Worm (Caenorhabditis elegans) whole organism, midembryonic: ENCODE data around the gene W08G11.1.
"Not testable (repeated sequence)": the region's sequence is repeated elsewhere in the genome, so short reads cannot be mapped to it uniquely, and the experiment has no call there.

Experiments used
- T22C8.4 ChIP-seq: fragments of 200-800 bp; sonication (Bioruptor generic); IDR thresholded peaks from 2 replicates; pipeline ENCODE4 v1.3.6; 2022; ENCODE audit warnings: missing genetic modification characterization, missing compliant biosample characterization
- cog-1 ChIP-seq: sonication (generic microtip); optimal IDR thresholded peaks from 2 replicates; lab custom pipeline; 2016; ENCODE audit warnings: missing genetic modification characterization, missing compliant biosample characterization
- flt-1 ChIP-seq: fragments of 200-800 bp; sonication (Bioruptor generic); IDR thresholded peaks from 2 replicates; pipeline ENCODE4 v1.3.6; 2022; ENCODE audit warnings: missing genetic modification characterization, missing compliant biosample characterization
- klf-2 ChIP-seq: fragments of 200-800 bp; sonication (Bioruptor generic); conservative IDR thresholded peaks from 2 replicates; pipeline ENCODE4 v1.3.6; 2022; ENCODE audit warnings: missing genetic modification reagents, missing genetic modification characterization, missing compliant biosample characterization
- med-1 ChIP-seq: sonication (generic microtip); optimal IDR thresholded peaks from 2 replicates; lab custom pipeline; 2017; ENCODE audit warnings: missing genetic modification characterization, mild to moderate bottlenecking, missing compliant biosample characterization, antibody characterized with exemption, missing genetic modification reagents; ENCODE audit not compliant: insufficient read depth
- ref-1 ChIP-seq: fragments of 200-800 bp; sonication (Bioruptor generic); conservative IDR thresholded peaks from 2 replicates; pipeline ENCODE4 v1.3.6; 2022; ENCODE audit warnings: missing genetic modification reagents, missing genetic modification characterization, missing compliant biosample characterization
- tab-1 ChIP-seq: fragments of 200-800 bp; sonication (Bioruptor generic); IDR thresholded peaks from 2 replicates; pipeline ENCODE4 v1.3.6; 2022; ENCODE audit warnings: missing genetic modification characterization, missing compliant biosample characterization
- ztf-23 ChIP-seq: fragments of 200-800 bp; sonication (Bioruptor generic); IDR thresholded peaks from 2 replicates; pipeline ENCODE4 v1.3.6; 2022; ENCODE audit warnings: missing genetic modification reagents, missing genetic modification characterization, missing compliant biosample characterization
- ztf-29 ChIP-seq: fragments of 200-800 bp; sonication (Bioruptor generic); IDR thresholded peaks from 2 replicates; pipeline ENCODE4 v1.3.6; 2022; ENCODE audit warnings: missing genetic modification reagents, missing genetic modification characterization, missing compliant biosample characterization

W08G11.1 gene

ce11 chrV:16368143-16368542 is 21.3 kb downstream of the W08G11.1 start:
- no peak for TF ChIP-seq med-1 (GFP tag; lab: Kevin White, UChicago)
- no peak for TF ChIP-seq ztf-23 (GFP tag; lab: Robert Waterston, UW)
- peak; percentile 53; the same call in 1 of the 2 replicates for TF ChIP-seq T22C8.4 (GFP tag; lab: Robert Waterston, UW)

ce11 chrV:16370039-16370438 is 23.2 kb downstream of the W08G11.1 start:
- peak; percentile 90 for TF ChIP-seq flt-1 (GFP tag; lab: Robert Waterston, UW)
- peak; percentile 68; the same call in 1 of the 2 replicates for TF ChIP-seq klf-2 (GFP tag; lab: Robert Waterston, UW)
- TF ChIP-seq med-1 (GFP tag; lab: Kevin White, UChicago), result peak; percentile 32
- TF ChIP-seq cog-1 (tag; lab: Kevin White, UChicago), result peak; percentile 34
- no peak for TF ChIP-seq ztf-29
- peak; percentile 79 for TF ChIP-seq ztf-23 (GFP tag; lab: Robert Waterston, UW)
- peak; percentile 83 for TF ChIP-seq tab-1 (GFP tag; lab: Robert Waterston, UW)
- TF ChIP-seq ref-1 (GFP tag; lab: Robert Waterston, UW), result peak; percentile 61
- peak; percentile 58; the same call in 1 of the 2 replicates for TF ChIP-seq T22C8.4 (GFP tag; lab: Robert Waterston, UW)

- TF ChIP-seq tab-1 (GFP tag; lab: Robert Waterston, UW), result no peak
- no peak for TF ChIP-seq ref-1 (GFP tag; lab: Robert Waterston, UW)
- no peak for TF ChIP-seq T22C8.4 (GFP tag; lab: Robert Waterston, UW)
- TF ChIP-seq ztf-23 (GFP tag; lab: Robert Waterston, UW), result no peak
- no peak for TF ChIP-seq cog-1 (tag; lab: Kevin White, UChicago)
- TF ChIP-seq klf-2 (GFP tag; lab: Robert Waterston, UW), result no peak
- no peak for TF ChIP-seq med-1 (GFP tag; lab: Kevin White, UChicago)
- TF ChIP-seq ztf-29, result no peak
- TF ChIP-seq flt-1 (GFP tag; lab: Robert Waterston, UW), result no peak
These were observed 27.8 kb downstream of the W08G11.1 start, which contains the start of gene srv-34 for ce11 chrV:16374676-16375075. Gene srv-34, minus strand, starts transcription at chrV:16374776.

- TF ChIP-seq klf-2 (GFP tag; lab: Robert Waterston, UW) (no peak), ztf-29 (no peak), T22C8.4 (GFP tag; lab: Robert Waterston, UW) (no peak), med-1 (GFP tag; lab: Kevin White, UChicago) (no peak)
These were observed 29.6 kb downstream of the W08G11.1 start for ce11 chrV:16376430-16376948.

ce11 chrV:16377188-16377587 is 30.3 kb downstream of the W08G11.1 start:
- TF ChIP-seq flt-1 (GFP tag; lab: Robert Waterston, UW) (0 out of 2 replicates have a peak, but pooled peaks have one; percentile 28), ztf-23 (GFP tag; lab: Robert Waterston, UW) (no peak)

ce11 chrV:16377849-16378248 is 31.0 kb downstream of the W08G11.1 start, which contains the start of gene F13A7.1:
Gene F13A7.1, minus strand, starts transcription at chrV:16377949.
- TF ChIP-seq cog-1 (tag; lab: Kevin White, UChicago) (no peak), ref-1 (GFP tag; lab: Robert Waterston, UW) (no peak), T22C8.4 (GFP tag; lab: Robert Waterston, UW) (no peak), flt-1 (GFP tag; lab: Robert Waterston, UW) (no peak), ztf-23 (GFP tag; lab: Robert Waterston, UW) (no peak), ztf-29 (no peak), tab-1 (GFP tag; lab: Robert Waterston, UW) (no peak), klf-2 (GFP tag; lab: Robert Waterston, UW) (no peak), med-1 (GFP tag; lab: Kevin White, UChicago) (no peak)

ce11 chrV:16382949-16383348 is 36.1 kb downstream of the W08G11.1 start:
- TF ChIP-seq klf-2 (GFP tag; lab: Robert Waterston, UW) (no peak), flt-1 (GFP tag; lab: Robert Waterston, UW) (no peak), ref-1 (GFP tag; lab: Robert Waterston, UW) (no peak), T22C8.4 (GFP tag; lab: Robert Waterston, UW) (no peak), med-1 (GFP tag; lab: Kevin White, UChicago) (no peak), tab-1 (GFP tag; lab: Robert Waterston, UW) (no peak), ztf-29 (no peak), ztf-23 (GFP tag; lab: Robert Waterston, UW) (no peak), cog-1 (tag; lab: Kevin White, UChicago) (no peak)

- TF ChIP-seq flt-1 (GFP tag; lab: Robert Waterston, UW); ref-1 (GFP tag; lab: Robert Waterston, UW); ztf-29: not testable (repeated sequence)
These were observed 36.9 kb downstream of the W08G11.1 start, which contains the start of gene F13A7.7 for ce11 chrV:16383729-16384128. Gene F13A7.7, minus strand, starts transcription at chrV:16383829.

ce11 chrV:16388268-16388667 is 41.4 kb downstream of the W08G11.1 start, which contains the start of gene sri-65:
Gene sri-65, minus strand, starts transcription at chrV:16388368.
- TF ChIP-seq ref-1 (GFP tag; lab: Robert Waterston, UW) (no peak), ztf-23 (GFP tag; lab: Robert Waterston, UW) (no peak)

ce11 chrV:16390655-16391054 is 43.8 kb downstream of the W08G11.1 start, which contains the start of gene gst-44:
Gene gst-44, plus strand, starts transcription at chrV:16390891.
- no peak for TF ChIP-seq ztf-23 (GFP tag; lab: Robert Waterston, UW)
- TF ChIP-seq ztf-29, result no peak
- TF ChIP-seq tab-1 (GFP tag; lab: Robert Waterston, UW), result no peak
- no peak for TF ChIP-seq T22C8.4 (GFP tag; lab: Robert Waterston, UW)
- no peak for TF ChIP-seq cog-1 (tag; lab: Kevin White, UChicago)
- no peak for TF ChIP-seq med-1 (GFP tag; lab: Kevin White, UChicago)
- TF ChIP-seq klf-2 (GFP tag; lab: Robert Waterston, UW), result no peak
- no peak for TF ChIP-seq flt-1 (GFP tag; lab: Robert Waterston, UW)
- no peak for TF ChIP-seq ref-1 (GFP tag; lab: Robert Waterston, UW)
